Fruit fly (Drosophila melanogaster): ENCODE measurements around the gene CtsK1.
A peak's percentile ranks its signal among the peaks of the same experiment; 100 is the strongest.

The CtsK1 gene

DNA sequence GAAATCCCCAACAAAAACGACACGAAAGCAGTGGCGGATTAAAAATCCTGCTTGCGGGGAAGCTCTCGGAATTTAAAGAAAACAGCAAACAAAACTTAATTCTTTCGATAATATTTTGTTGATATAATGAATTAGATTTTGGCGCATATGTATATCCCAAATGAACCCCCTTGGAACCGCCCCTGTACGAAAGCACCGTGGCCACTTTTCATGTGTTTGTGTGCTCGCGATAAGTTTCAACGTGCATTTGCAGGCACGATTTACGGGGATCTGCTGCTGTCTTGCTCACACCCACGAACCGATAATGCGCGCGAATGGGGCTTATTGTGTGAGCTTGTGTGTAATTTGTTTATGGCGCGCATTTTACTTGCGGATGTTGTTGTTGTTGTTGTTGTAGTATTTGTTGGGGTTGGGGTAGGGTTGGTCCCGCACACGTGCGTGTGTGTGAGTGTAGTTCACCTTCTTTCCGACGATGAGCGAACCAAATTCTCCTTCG, 11.0 kb downstream of the CtsK1 start:
- TF ChIP-seq Lpt (GFP tag; optimal IDR thresholded peaks at IDR 0.05): peak; percentile 99
- peak; percentile 96 for TF ChIP-seq spab (GFP tag; optimal IDR thresholded peaks at IDR 0.05)
- peak; percentile 97 for TF ChIP-seq vri (GFP tag; optimal IDR thresholded peaks at IDR 0.05)
- TF ChIP-seq Hr38 (GFP tag; optimal IDR thresholded peaks at IDR 0.05): peak; percentile 98
- TF ChIP-seq CG8119 (GFP tag; IDR thresholded peaks at IDR 0.05): peak; percentile 99
- TF ChIP-seq Sox14 (GFP tag; optimal IDR thresholded peaks at IDR 0.05): peak; percentile 99
- TF ChIP-seq CG10631 (GFP tag; optimal IDR thresholded peaks at IDR 0.05): peak; percentile 98
- TF ChIP-seq CG10669 (GFP tag; optimal IDR thresholded peaks at IDR 0.05): peak; percentile 98
- peak; percentile 94 for TF ChIP-seq Eip93F (GFP tag; optimal IDR thresholded peaks at IDR 0.05)
- peak; percentile 98 for TF ChIP-seq CG4318 (GFP tag; optimal IDR thresholded peaks at IDR 0.05)
- TF ChIP-seq salr (GFP tag; optimal IDR thresholded peaks at IDR 0.05): peak; percentile 96 to 99
- TF ChIP-seq CG31627 (GFP tag; optimal IDR thresholded peaks at IDR 0.05): peak; percentile 99
- peak; percentile 98 for TF ChIP-seq Met (GFP tag; optimal IDR thresholded peaks at IDR 0.05)
- TF ChIP-seq Sox15 (GFP tag; optimal IDR thresholded peaks at IDR 0.05): peak; percentile 98
- TF ChIP-seq CG3919 (GFP tag; optimal IDR thresholded peaks at IDR 0.05): peak; percentile 99
- peak; percentile 96 for TF ChIP-seq Sox102F (GFP tag; optimal IDR thresholded peaks at IDR 0.05)
- peak; percentile 99 for TF ChIP-seq CG11902 (GFP tag; optimal IDR thresholded peaks at IDR 0.05)
- TF ChIP-seq cyc (GFP tag; optimal IDR thresholded peaks at IDR 0.05): peak; percentile 99
- peak; percentile 79 for TF ChIP-seq Blimp-1 (GFP tag; optimal IDR thresholded peaks at IDR 0.05)
- peak; percentile 98 for TF ChIP-seq CG7368 (GFP tag; optimal IDR thresholded peaks at IDR 0.05)
- TF ChIP-seq Ets96B (tag; optimal IDR thresholded peaks at IDR 0.05): peak; percentile 98
- peak; percentile 96 for TF ChIP-seq CG11762 (GFP tag; optimal IDR thresholded peaks at IDR 0.05; ENCODE audit: insufficient read depth)
- peak; percentile 98 for TF ChIP-seq CG6792 (GFP tag; optimal IDR thresholded peaks at IDR 0.05)
- TF ChIP-seq Hr39 (GFP tag; optimal IDR thresholded peaks at IDR 0.05): peak; percentile 99
- peak; percentile 97 for TF ChIP-seq CG8632 (GFP tag; optimal IDR thresholded peaks at IDR 0.05)
- TF ChIP-seq CG15336 (GFP tag; IDR thresholded peaks at IDR 0.05): peak; percentile 99
- peak; percentile 98 for TF ChIP-seq topi (GFP tag; optimal IDR thresholded peaks at IDR 0.05)
- TF ChIP-seq CG3032 (tag; optimal IDR thresholded peaks at IDR 0.05): peak; percentile 94
- TF ChIP-seq Eip78C (GFP tag): peak; percentile 100
- TF ChIP-seq dsx (GFP tag; optimal IDR thresholded peaks at IDR 0.05; ENCODE audit: poor library complexity, severe bottlenecking): peak; percentile 90
- TF ChIP-seq CG16779 (tag; optimal IDR thresholded peaks at IDR 0.05): peak; percentile 97
- peak; percentile 97 for TF ChIP-seq Ets21C (GFP tag; optimal IDR thresholded peaks at IDR 0.05)
- TF ChIP-seq CG6854 (GFP tag; optimal IDR thresholded peaks at IDR 0.05): peak; percentile 92
- peak; percentile 97 for TF ChIP-seq fd59A (GFP tag; optimal IDR thresholded peaks at IDR 0.05)
- peak; percentile 95 for TF ChIP-seq CG6808 (GFP tag; optimal IDR thresholded peaks at IDR 0.05)
- TF ChIP-seq esn (GFP tag; optimal IDR thresholded peaks at IDR 0.05): peak; percentile 99
- peak; percentile 99 for TF ChIP-seq net (GFP tag; optimal IDR thresholded peaks at IDR 0.05)
- TF ChIP-seq Eip75B (GFP tag; optimal IDR thresholded peaks at IDR 0.05): peak; percentile 99
- TF ChIP-seq lz (GFP tag; optimal IDR thresholded peaks at IDR 0.05): peak; percentile 98
- TF ChIP-seq eg (GFP tag; IDR thresholded peaks at IDR 0.05): peak; percentile 99
- peak; percentile 99 for TF ChIP-seq OdsH (GFP tag; optimal IDR thresholded peaks at IDR 0.05)
- peak; percentile 99 for TF ChIP-seq acj6 (GFP tag; optimal IDR thresholded peaks at IDR 0.05)
- peak; percentile 99 for TF ChIP-seq dac (GFP tag; optimal IDR thresholded peaks at IDR 0.05)
- TF ChIP-seq Gug (GFP tag; IDR thresholded peaks at IDR 0.05): peak; percentile 97
- TF ChIP-seq CG6276 (GFP tag; optimal IDR thresholded peaks at IDR 0.05): peak; percentile 98
- peak; percentile 98 for TF ChIP-seq achi (GFP tag; optimal IDR thresholded peaks at IDR 0.05)
- peak; percentile 99 for TF ChIP-seq CG6163 (GFP tag; IDR thresholded peaks at IDR 0.05)
- peak; percentile 92 to 96 for TF ChIP-seq ss (GFP tag; optimal IDR thresholded peaks at IDR 0.05)
- TF ChIP-seq svp (GFP tag): peak; percentile 99
- TF ChIP-seq CG11294 (GFP tag; IDR thresholded peaks at IDR 0.05): peak; percentile 98
- peak; percentile 99 for TF ChIP-seq Hr4 (GFP tag; optimal IDR thresholded peaks at IDR 0.05)
- TF ChIP-seq fd85E (GFP tag; optimal IDR thresholded peaks at IDR 0.05): peak; percentile 92

Measured in whole organism, prepupa.